Worm (Caenorhabditis elegans) whole organism, mixed stage, embryonic: ENCODE measurements around the gene snrp-40.1.

ENCODE experiments used
- M03D4.4 ChIP-seq: sonication (generic microtip); optimal IDR thresholded peaks from 2 replicates; lab custom pipeline; 2017; ENCODE audit warnings: mild to moderate bottlenecking, missing genetic modification characterization, missing compliant biosample characterization
- bed-3 ChIP-seq: fragments of 200-800 bp; sonication (Bioruptor generic); optimal IDR thresholded peaks from 3 replicates; lab custom pipeline; 2018; ENCODE audit warnings: mild to moderate bottlenecking, missing genetic modification characterization, moderate library complexity, missing compliant biosample characterization
- blmp-1 ChIP-seq: fragments of 150-350 bp; optimal IDR thresholded peaks from 2 replicates; lab custom pipeline; 2014; ENCODE audit warnings: missing biosample characterization, missing genetic modification characterization
- ceh-39 ChIP-seq: fragments of 150-350 bp; optimal IDR thresholded peaks from 2 replicates; lab custom pipeline; 2014; ENCODE audit warnings: missing biosample characterization, missing genetic modification characterization
- ceh-43 ChIP-seq: fragments of 200-800 bp; sonication (Bioruptor generic); optimal IDR thresholded peaks from 2 replicates; lab custom pipeline; 2018; ENCODE audit warnings: mild to moderate bottlenecking, missing genetic modification characterization, moderate library complexity, missing compliant biosample characterization
- ceh-83 ChIP-seq: fragments of 200-800 bp; sonication (Bioruptor generic); optimal IDR thresholded peaks from 2 replicates; lab custom pipeline; 2018; ENCODE audit warnings: mild to moderate bottlenecking, missing genetic modification characterization, missing compliant biosample characterization
- ces-1 ChIP-seq: fragments of 150-350 bp; optimal IDR thresholded peaks from 2 replicates; lab custom pipeline; 2014; ENCODE audit warnings: missing biosample characterization, missing genetic modification reagents, missing genetic modification characterization
- cnd-1 ChIP-seq: fragments of 200-800 bp; sonication (Bioruptor generic); optimal IDR thresholded peaks from 2 replicates; lab custom pipeline; 2018; ENCODE audit warnings: mild to moderate bottlenecking, missing genetic modification characterization, missing compliant biosample characterization
- elt-1 ChIP-seq: sonication (generic microtip); optimal IDR thresholded peaks from 2 replicates; lab custom pipeline; 2017; ENCODE audit warnings: missing genetic modification characterization, mild to moderate bottlenecking, missing compliant biosample characterization, antibody characterized with exemption, moderate library complexity, borderline replicate concordance; ENCODE audit not compliant: insufficient read depth
- elt-3 ChIP-seq: fragments of 150-350 bp; optimal IDR thresholded peaks from 2 replicates; lab custom pipeline; 2014; ENCODE audit warnings: missing biosample characterization, missing genetic modification characterization
- flh-1 ChIP-seq: fragments of 200-800 bp; sonication (Bioruptor generic); optimal IDR thresholded peaks from 2 replicates; lab custom pipeline; 2018; ENCODE audit warnings: mild to moderate bottlenecking, missing genetic modification characterization, moderate library complexity, missing compliant biosample characterization
- ham-2 ChIP-seq: fragments of 200-800 bp; sonication (Bioruptor generic); optimal IDR thresholded peaks from 2 replicates; lab custom pipeline; 2018; ENCODE audit warnings: mild to moderate bottlenecking, missing genetic modification characterization, missing compliant biosample characterization
- hlh-1 ChIP-seq: fragments of 150-350 bp; optimal IDR thresholded peaks from 2 replicates; lab custom pipeline; 2014; ENCODE audit warnings: missing biosample characterization, missing genetic modification reagents, missing genetic modification characterization
- lin-32 ChIP-seq: fragments of 200-800 bp; sonication (Bioruptor generic); optimal IDR thresholded peaks from 2 replicates; lab custom pipeline; 2018; ENCODE audit warnings: mild to moderate bottlenecking, missing genetic modification characterization, missing compliant biosample characterization
- lsy-2 ChIP-seq: fragments of 150-350 bp; optimal IDR thresholded peaks from 2 replicates; lab custom pipeline; 2014; ENCODE audit warnings: missing biosample characterization, missing genetic modification characterization
- mep-1 ChIP-seq: fragments of 150-350 bp; optimal IDR thresholded peaks from 2 replicates; lab custom pipeline; 2017; ENCODE audit warnings: missing biosample characterization, missing genetic modification reagents, missing genetic modification characterization, inconsistent platforms
- mls-2 ChIP-seq: sonication (generic microtip); optimal IDR thresholded peaks from 2 replicates; lab custom pipeline; 2016; ENCODE audit warnings: mild to moderate bottlenecking, missing genetic modification characterization, moderate library complexity, missing compliant biosample characterization
- nhr-12 ChIP-seq: fragments of 150-350 bp; optimal IDR thresholded peaks from 2 replicates; lab custom pipeline; 2014; ENCODE audit warnings: missing biosample characterization, missing genetic modification characterization
- nhr-2 ChIP-seq: fragments of 150-350 bp; optimal IDR thresholded peaks from 2 replicates; lab custom pipeline; 2014; ENCODE audit warnings: missing biosample characterization, missing genetic modification characterization
- nhr-237 ChIP-seq: fragments of 150-350 bp; optimal IDR thresholded peaks from 2 replicates; lab custom pipeline; 2014; ENCODE audit warnings: missing biosample characterization, missing genetic modification characterization
- nhr-76 ChIP-seq: sonication (generic microtip); optimal IDR thresholded peaks from 2 replicates; lab custom pipeline; 2017; ENCODE audit warnings: missing biosample characterization, missing genetic modification characterization
- sem-2 ChIP-seq: fragments of 200-800 bp; sonication (Bioruptor generic); optimal IDR thresholded peaks from 2 replicates; lab custom pipeline; 2018; ENCODE audit warnings: mild to moderate bottlenecking, missing genetic modification characterization, missing compliant biosample characterization
- snpc-4 ChIP-seq: fragments of 150-350 bp; optimal IDR thresholded peaks from 2 replicates; lab custom pipeline; 2014; ENCODE audit warnings: missing biosample characterization, missing genetic modification characterization
- sptf-1 ChIP-seq: sonication (generic microtip); optimal IDR thresholded peaks from 2 replicates; lab custom pipeline; 2017; ENCODE audit warnings: mild to moderate bottlenecking, missing genetic modification characterization, moderate library complexity, missing compliant biosample characterization
- tbx-8 ChIP-seq: fragments of 200-800 bp; sonication (Bioruptor generic); optimal IDR thresholded peaks from 2 replicates; lab custom pipeline; 2018; ENCODE audit warnings: mild to moderate bottlenecking, missing genetic modification characterization, moderate library complexity, missing compliant biosample characterization
- unc-120 ChIP-seq: sonication (generic microtip); optimal IDR thresholded peaks from 2 replicates; lab custom pipeline; 2017; ENCODE audit warnings: missing genetic modification characterization, missing compliant biosample characterization; ENCODE audit not compliant: poor library complexity, severe bottlenecking
- unc-39 ChIP-seq: fragments of 150-350 bp; optimal IDR thresholded peaks from 2 replicates; lab custom pipeline; 2014; ENCODE audit warnings: missing biosample characterization, missing genetic modification characterization
- zip-8 ChIP-seq: fragments of 150-350 bp; optimal IDR thresholded peaks from 2 replicates; lab custom pipeline; 2014; ENCODE audit warnings: missing biosample characterization, missing genetic modification characterization
- ztf-11 ChIP-seq: fragments of 150-350 bp; optimal IDR thresholded peaks from 2 replicates; lab custom pipeline; 2014; ENCODE audit warnings: missing biosample characterization, missing genetic modification characterization

Gene snrp-40.1

ce11 chrX:11296683-11297365, 2.8 kb downstream of the snrp-40.1 start, which contains the start of gene inx-2:
Gene inx-2, minus strand, starts transcription at chrX:11296733.
- no peak for TF ChIP-seq bed-3 (GFP tag; lab: Kevin White, UChicago)
- peak; percentile 26 for TF ChIP-seq cnd-1 (tag; lab: Kevin White, UChicago)
- TF ChIP-seq tbx-8 (GFP tag; lab: Kevin White, UChicago) = no peak
- peak; percentile 39 for TF ChIP-seq mls-2 (tag; lab: Kevin White, UChicago)
- no peak for TF ChIP-seq unc-120 (tag; lab: Kevin White, UChicago)
- TF ChIP-seq ces-1 (GFP tag; lab: Kevin White, UChicago) = no peak
- no peak for TF ChIP-seq unc-39 (tag; lab: Kevin White, UChicago)
- TF ChIP-seq ceh-83 (GFP tag; lab: Kevin White, UChicago) = no peak
- TF ChIP-seq blmp-1 (tag; lab: Kevin White, UChicago) = no peak
- TF ChIP-seq M03D4.4 (tag; lab: Kevin White, UChicago) = no peak
- TF ChIP-seq zip-8 (tag; lab: Kevin White, UChicago) = no peak
- TF ChIP-seq ztf-11 (tag; lab: Kevin White, UChicago) = peak; percentile 10
- TF ChIP-seq nhr-2 = peak; percentile 78
- no peak for TF ChIP-seq elt-1 (tag; lab: Kevin White, UChicago)
- peak; percentile 48 for TF ChIP-seq ceh-39 (tag; lab: Kevin White, UChicago)
- TF ChIP-seq sptf-1 (tag; lab: Kevin White, UChicago) = no peak
- no peak for TF ChIP-seq elt-3 (tag; lab: Kevin White, UChicago)
- peak; percentile 12 for TF ChIP-seq mep-1 (tag; lab: Kevin White, UChicago)

ce11 chrX:11290528-11290927, 9.1 kb downstream of the snrp-40.1 start:
- TF ChIP-seq ceh-43 (GFP tag; lab: Kevin White, UChicago) = no peak

ce11 chrX:11289925-11290324, 9.7 kb downstream of the snrp-40.1 start:
- no peak for TF ChIP-seq elt-3 (tag; lab: Kevin White, UChicago)
- no peak for TF ChIP-seq lin-32 (GFP tag; lab: Kevin White, UChicago)
- no peak for TF ChIP-seq nhr-76 (tag; lab: Kevin White, UChicago)
- TF ChIP-seq zip-8 (tag; lab: Kevin White, UChicago) = no peak
- TF ChIP-seq elt-1 (tag; lab: Kevin White, UChicago) = no peak
- no peak for TF ChIP-seq nhr-12 (tag; lab: Kevin White, UChicago)
- no peak for TF ChIP-seq hlh-1 (tag; lab: Kevin White, UChicago)
- TF ChIP-seq mls-2 (tag; lab: Kevin White, UChicago) = no peak
- no peak for TF ChIP-seq cnd-1 (tag; lab: Kevin White, UChicago)
- no peak for TF ChIP-seq snpc-4 (tag; lab: Kevin White, UChicago)
- no peak for TF ChIP-seq sptf-1 (tag; lab: Kevin White, UChicago)
- TF ChIP-seq sem-2 = no peak
- no peak for TF ChIP-seq flh-1
- TF ChIP-seq unc-120 (tag; lab: Kevin White, UChicago) = no peak
- TF ChIP-seq ceh-43 (GFP tag; lab: Kevin White, UChicago) = no peak
- TF ChIP-seq ham-2 (GFP tag; lab: Kevin White, UChicago) = no peak
- no peak for TF ChIP-seq nhr-237 (tag; lab: Kevin White, UChicago)
- TF ChIP-seq tbx-8 (GFP tag; lab: Kevin White, UChicago) = no peak
- TF ChIP-seq mep-1 (tag; lab: Kevin White, UChicago) = no peak

ce11 chrX:11287617-11288016, 12.0 kb downstream of the snrp-40.1 start, which contains the start of gene F38B2.4:
Gene F38B2.4, minus strand, starts transcription at chrX:11287717.
- TF ChIP-seq ztf-11 (tag; lab: Kevin White, UChicago) (no peak), bed-3 (GFP tag; lab: Kevin White, UChicago) (no peak), ces-1 (GFP tag; lab: Kevin White, UChicago) (no peak), sptf-1 (tag; lab: Kevin White, UChicago) (no peak), nhr-76 (tag; lab: Kevin White, UChicago) (no peak), ceh-39 (tag; lab: Kevin White, UChicago) (no peak), unc-39 (tag; lab: Kevin White, UChicago) (no peak), tbx-8 (GFP tag; lab: Kevin White, UChicago) (no peak), lsy-2 (no peak)
